Worm (Caenorhabditis elegans) whole organism, L4/young adult: ENCODE results near the gene slc-28.1.

Source experiments
- W03F9.2 ChIP-seq: fragments of 150-350 bp; optimal IDR thresholded peaks from 2 replicates; lab custom pipeline; 2014; ENCODE audit warnings: missing biosample characterization, missing genetic modification characterization
- him-1 ChIP-seq: sonication (generic microtip); optimal IDR thresholded peaks from 2 replicates; lab custom pipeline; 2016; ENCODE audit warnings: missing genotype, missing genetic modification reagents, missing genetic modification characterization, missing compliant biosample characterization

DNA sequence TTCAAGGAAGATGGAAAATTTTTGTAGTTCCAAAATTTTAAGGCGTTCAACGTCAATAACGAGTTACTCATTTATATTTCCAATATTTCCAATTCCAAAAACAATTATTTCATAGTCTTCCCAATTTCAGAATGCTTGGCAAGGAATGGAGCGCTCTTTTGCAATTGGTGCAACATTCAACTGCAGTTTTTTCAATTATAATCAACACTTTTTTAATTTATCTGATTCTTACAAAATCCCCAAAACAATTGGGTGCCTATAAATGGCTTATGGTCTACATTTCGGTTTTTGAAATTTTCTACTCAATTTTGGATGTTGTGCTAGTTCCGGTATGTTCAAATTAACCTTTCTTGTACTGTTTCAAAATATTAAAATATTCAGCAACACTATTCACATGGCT is 44.1 kb downstream of the slc-28.1 start, which contains the start of gene str-225:
- TF ChIP-seq him-1 (tag; lab: Kevin White, UChicago) (no peak), W03F9.2 (no peak)
